Worm (Caenorhabditis elegans) whole organism, mixed stage, embryonic: ENCODE measurements around the gene rps-5.

Source experiments
- M03D4.4 ChIP-seq: sonication (generic microtip); optimal IDR thresholded peaks from 2 replicates; lab custom pipeline; 2017; ENCODE audit warnings: mild to moderate bottlenecking, missing genetic modification characterization, missing compliant biosample characterization
- bed-3 ChIP-seq: fragments of 200-800 bp; sonication (Bioruptor generic); optimal IDR thresholded peaks from 3 replicates; lab custom pipeline; 2018; ENCODE audit warnings: mild to moderate bottlenecking, missing genetic modification characterization, moderate library complexity, missing compliant biosample characterization
- blmp-1 ChIP-seq: fragments of 150-350 bp; optimal IDR thresholded peaks from 2 replicates; lab custom pipeline; 2014; ENCODE audit warnings: missing biosample characterization, missing genetic modification characterization
- ceh-39 ChIP-seq: fragments of 150-350 bp; optimal IDR thresholded peaks from 2 replicates; lab custom pipeline; 2014; ENCODE audit warnings: missing biosample characterization, missing genetic modification characterization
- ceh-43 ChIP-seq: fragments of 200-800 bp; sonication (Bioruptor generic); optimal IDR thresholded peaks from 2 replicates; lab custom pipeline; 2018; ENCODE audit warnings: mild to moderate bottlenecking, missing genetic modification characterization, moderate library complexity, missing compliant biosample characterization
- ceh-83 ChIP-seq: fragments of 200-800 bp; sonication (Bioruptor generic); optimal IDR thresholded peaks from 2 replicates; lab custom pipeline; 2018; ENCODE audit warnings: mild to moderate bottlenecking, missing genetic modification characterization, missing compliant biosample characterization
- ces-1 ChIP-seq: fragments of 150-350 bp; optimal IDR thresholded peaks from 2 replicates; lab custom pipeline; 2014; ENCODE audit warnings: missing biosample characterization, missing genetic modification reagents, missing genetic modification characterization
- cnd-1 ChIP-seq: fragments of 200-800 bp; sonication (Bioruptor generic); optimal IDR thresholded peaks from 2 replicates; lab custom pipeline; 2018; ENCODE audit warnings: mild to moderate bottlenecking, missing genetic modification characterization, missing compliant biosample characterization
- drap-1 ChIP-seq: fragments of 200-800 bp; sonication (Bioruptor generic); optimal IDR thresholded peaks from 3 replicates; lab custom pipeline; 2018; ENCODE audit warnings: mild to moderate bottlenecking, missing genetic modification characterization, missing compliant biosample characterization
- elt-1 ChIP-seq: sonication (generic microtip); optimal IDR thresholded peaks from 2 replicates; lab custom pipeline; 2017; ENCODE audit warnings: missing genetic modification characterization, mild to moderate bottlenecking, missing compliant biosample characterization, antibody characterized with exemption, moderate library complexity, borderline replicate concordance; ENCODE audit not compliant: insufficient read depth
- elt-3 ChIP-seq: fragments of 150-350 bp; optimal IDR thresholded peaks from 2 replicates; lab custom pipeline; 2014; ENCODE audit warnings: missing biosample characterization, missing genetic modification characterization
- flh-1 ChIP-seq: fragments of 200-800 bp; sonication (Bioruptor generic); optimal IDR thresholded peaks from 2 replicates; lab custom pipeline; 2018; ENCODE audit warnings: mild to moderate bottlenecking, missing genetic modification characterization, moderate library complexity, missing compliant biosample characterization
- hlh-1 ChIP-seq: fragments of 150-350 bp; optimal IDR thresholded peaks from 2 replicates; lab custom pipeline; 2014; ENCODE audit warnings: missing biosample characterization, missing genetic modification reagents, missing genetic modification characterization
- lin-13 ChIP-seq: fragments of 150-350 bp; optimal IDR thresholded peaks from 2 replicates; lab custom pipeline; 2014; ENCODE audit warnings: missing biosample characterization, missing genetic modification characterization
- lin-32 ChIP-seq: fragments of 200-800 bp; sonication (Bioruptor generic); optimal IDR thresholded peaks from 2 replicates; lab custom pipeline; 2018; ENCODE audit warnings: mild to moderate bottlenecking, missing genetic modification characterization, missing compliant biosample characterization
- lsy-2 ChIP-seq: fragments of 150-350 bp; optimal IDR thresholded peaks from 2 replicates; lab custom pipeline; 2014; ENCODE audit warnings: missing biosample characterization, missing genetic modification characterization
- mab-5 ChIP-seq: fragments of 150-350 bp; optimal IDR thresholded peaks from 2 replicates; lab custom pipeline; 2014; ENCODE audit warnings: missing biosample characterization, missing genetic modification characterization
- mep-1 ChIP-seq: fragments of 150-350 bp; optimal IDR thresholded peaks from 2 replicates; lab custom pipeline; 2017; ENCODE audit warnings: missing biosample characterization, missing genetic modification reagents, missing genetic modification characterization, inconsistent platforms
- nhr-237 ChIP-seq: fragments of 150-350 bp; optimal IDR thresholded peaks from 2 replicates; lab custom pipeline; 2014; ENCODE audit warnings: missing biosample characterization, missing genetic modification characterization
- nhr-28 ChIP-seq: fragments of 150-350 bp; optimal IDR thresholded peaks from 2 replicates; lab custom pipeline; 2014; ENCODE audit warnings: missing biosample characterization, missing genetic modification characterization
- nhr-76 ChIP-seq: sonication (generic microtip); optimal IDR thresholded peaks from 2 replicates; lab custom pipeline; 2017; ENCODE audit warnings: missing biosample characterization, missing genetic modification characterization
- pha-4 ChIP-seq: fragments of 150-350 bp; optimal IDR thresholded peaks from 2 replicates; lab custom pipeline; 2018; ENCODE audit warnings: missing biosample characterization, missing genetic modification reagents, missing genetic modification characterization
- sem-2 ChIP-seq: fragments of 200-800 bp; sonication (Bioruptor generic); optimal IDR thresholded peaks from 2 replicates; lab custom pipeline; 2018; ENCODE audit warnings: mild to moderate bottlenecking, missing genetic modification characterization, missing compliant biosample characterization
- snpc-4 ChIP-seq: fragments of 150-350 bp; optimal IDR thresholded peaks from 2 replicates; lab custom pipeline; 2014; ENCODE audit warnings: missing biosample characterization, missing genetic modification characterization
- sptf-1 ChIP-seq: sonication (generic microtip); optimal IDR thresholded peaks from 2 replicates; lab custom pipeline; 2017; ENCODE audit warnings: mild to moderate bottlenecking, missing genetic modification characterization, moderate library complexity, missing compliant biosample characterization
- tbx-8 ChIP-seq: fragments of 200-800 bp; sonication (Bioruptor generic); optimal IDR thresholded peaks from 2 replicates; lab custom pipeline; 2018; ENCODE audit warnings: mild to moderate bottlenecking, missing genetic modification characterization, moderate library complexity, missing compliant biosample characterization
- unc-120 ChIP-seq: sonication (generic microtip); optimal IDR thresholded peaks from 2 replicates; lab custom pipeline; 2017; ENCODE audit warnings: missing genetic modification characterization, missing compliant biosample characterization; ENCODE audit not compliant: poor library complexity, severe bottlenecking
- unc-39 ChIP-seq: fragments of 150-350 bp; optimal IDR thresholded peaks from 2 replicates; lab custom pipeline; 2014; ENCODE audit warnings: missing biosample characterization, missing genetic modification characterization
- unc-62 ChIP-seq: fragments of 150-350 bp; optimal IDR thresholded peaks from 2 replicates; lab custom pipeline; 2014; ENCODE audit warnings: missing biosample characterization, missing genetic modification reagents, missing genetic modification characterization
- zip-8 ChIP-seq: fragments of 150-350 bp; optimal IDR thresholded peaks from 2 replicates; lab custom pipeline; 2014; ENCODE audit warnings: missing biosample characterization, missing genetic modification characterization
- ztf-11 ChIP-seq: fragments of 150-350 bp; optimal IDR thresholded peaks from 2 replicates; lab custom pipeline; 2014; ENCODE audit warnings: missing biosample characterization, missing genetic modification characterization

rps-5 gene

ce11 chrIV:11082153-11082552 lies 28.7 kb downstream of the rps-5 start, which contains the start of gene let-70:
Gene let-70 (minus strand): TSS chrIV:11082253.
- TF ChIP-seq zip-8 (tag; lab: Kevin White, UChicago) (peak; percentile 14), tbx-8 (GFP tag; lab: Kevin White, UChicago) (no peak), ceh-43 (GFP tag; lab: Kevin White, UChicago) (no peak)

ce11 chrIV:11080823-11081285 lies 30.0 kb downstream of the rps-5 start, which contains the start of gene atg-7:
Gene atg-7 (minus strand): TSS chrIV:11081055.
- TF ChIP-seq zip-8 (tag; lab: Kevin White, UChicago) (no peak), ces-1 (peak; percentile 14)

ce11 chrIV:11078482-11078881 lies 32.4 kb downstream of the rps-5 start, which contains the start of gene Y5F2A.4:
Gene Y5F2A.4 (minus strand): TSS chrIV:11078582.
- TF ChIP-seq bed-3 (GFP tag; lab: Kevin White, UChicago) = no peak
- TF ChIP-seq flh-1 (GFP tag; lab: Kevin White, UChicago) = no peak
- TF ChIP-seq nhr-76 (tag; lab: Kevin White, UChicago) = no peak
- TF ChIP-seq lin-13 (tag; lab: Kevin White, UChicago) = no peak
- TF ChIP-seq unc-62 (GFP tag; lab: Kevin White, UChicago) = no peak
- TF ChIP-seq mep-1 (tag; lab: Kevin White, UChicago) = no peak
- TF ChIP-seq sem-2 = no peak
- TF ChIP-seq ztf-11 (tag; lab: Kevin White, UChicago) = no peak
- TF ChIP-seq tbx-8 (GFP tag; lab: Kevin White, UChicago) = no peak
- no peak for TF ChIP-seq zip-8 (tag; lab: Kevin White, UChicago)
- TF ChIP-seq hlh-1 (tag; lab: Kevin White, UChicago) = no peak
- TF ChIP-seq, all 35 proteins: peak for 0

ce11 chrIV:11070895-11071294 lies 40.0 kb downstream of the rps-5 start:
- TF ChIP-seq tbx-8 (GFP tag; lab: Kevin White, UChicago) (peak; percentile 16), sptf-1 (tag; lab: Kevin White, UChicago) (peak; percentile 80)

- TF ChIP-seq nhr-28 (tag; lab: Kevin White, UChicago) (no peak), unc-62 (GFP tag; lab: Kevin White, UChicago) (peak; percentile 100), unc-120 (tag; lab: Kevin White, UChicago) (peak; percentile 57), mab-5 (tag; lab: Kevin White, UChicago) (peak; percentile 62), tbx-8 (GFP tag; lab: Kevin White, UChicago) (no peak), nhr-237 (tag; lab: Kevin White, UChicago) (no peak), hlh-1 (tag; lab: Kevin White, UChicago) (peak; percentile 68)
These were observed 42.5 kb downstream of the rps-5 start for ce11 chrIV:11068314-11068713.

ce11 chrIV:11067003-11067402 lies 43.8 kb downstream of the rps-5 start, which contains the start of gene ttr-17:
Gene ttr-17 (minus strand): TSS chrIV:11067026.
- TF ChIP-seq unc-62 (GFP tag; lab: Kevin White, UChicago) (peak; percentile 52), ceh-83 (GFP tag; lab: Kevin White, UChicago) (no peak)

- peak; percentile 59 for TF ChIP-seq unc-120 (tag; lab: Kevin White, UChicago)
- no peak for TF ChIP-seq flh-1 (GFP tag; lab: Kevin White, UChicago)
- TF ChIP-seq elt-1 (tag; lab: Kevin White, UChicago) = no peak
- no peak for TF ChIP-seq sptf-1 (tag; lab: Kevin White, UChicago)
- TF ChIP-seq bed-3 (GFP tag; lab: Kevin White, UChicago) = no peak
- no peak for TF ChIP-seq nhr-76 (tag; lab: Kevin White, UChicago)
- TF ChIP-seq hlh-1 (tag; lab: Kevin White, UChicago) = peak; percentile 97
- TF ChIP-seq blmp-1 = no peak
- no peak for TF ChIP-seq M03D4.4 (tag; lab: Kevin White, UChicago)
- TF ChIP-seq snpc-4 (tag; lab: Kevin White, UChicago) = no peak
- peak; percentile 80 for TF ChIP-seq unc-62 (GFP tag; lab: Kevin White, UChicago)
- TF ChIP-seq ces-1 = no peak
- TF ChIP-seq lsy-2 (tag; lab: Kevin White, UChicago) = no peak
- TF ChIP-seq tbx-8 (GFP tag; lab: Kevin White, UChicago) = no peak
- no peak for TF ChIP-seq sem-2
- TF ChIP-seq unc-39 = no peak
- TF ChIP-seq elt-3 (tag; lab: Kevin White, UChicago) = no peak
- no peak for TF ChIP-seq lin-32
- TF ChIP-seq ceh-43 (GFP tag; lab: Kevin White, UChicago) = no peak
- TF ChIP-seq ceh-83 (GFP tag; lab: Kevin White, UChicago) = no peak
- no peak for TF ChIP-seq cnd-1
- TF ChIP-seq pha-4 (tag; lab: Kevin White, UChicago) = no peak
- no peak for TF ChIP-seq lin-13 (tag; lab: Kevin White, UChicago)
- no peak for TF ChIP-seq drap-1 (GFP tag; lab: Kevin White, UChicago)
- no peak for TF ChIP-seq ceh-39 (tag; lab: Kevin White, UChicago)
- TF ChIP-seq nhr-237 (tag; lab: Kevin White, UChicago) = no peak
- TF ChIP-seq, all 35 proteins: peak for 3
These were observed 46.9 kb downstream of the rps-5 start, which contains the start of gene ttr-16 for ce11 chrIV:11063962-11064361. Gene ttr-16 (minus strand): TSS chrIV:11064137.
